Worm (Caenorhabditis elegans): Measurements from ENCODE around the gene fax-1.

The fax-1 gene

DNA sequence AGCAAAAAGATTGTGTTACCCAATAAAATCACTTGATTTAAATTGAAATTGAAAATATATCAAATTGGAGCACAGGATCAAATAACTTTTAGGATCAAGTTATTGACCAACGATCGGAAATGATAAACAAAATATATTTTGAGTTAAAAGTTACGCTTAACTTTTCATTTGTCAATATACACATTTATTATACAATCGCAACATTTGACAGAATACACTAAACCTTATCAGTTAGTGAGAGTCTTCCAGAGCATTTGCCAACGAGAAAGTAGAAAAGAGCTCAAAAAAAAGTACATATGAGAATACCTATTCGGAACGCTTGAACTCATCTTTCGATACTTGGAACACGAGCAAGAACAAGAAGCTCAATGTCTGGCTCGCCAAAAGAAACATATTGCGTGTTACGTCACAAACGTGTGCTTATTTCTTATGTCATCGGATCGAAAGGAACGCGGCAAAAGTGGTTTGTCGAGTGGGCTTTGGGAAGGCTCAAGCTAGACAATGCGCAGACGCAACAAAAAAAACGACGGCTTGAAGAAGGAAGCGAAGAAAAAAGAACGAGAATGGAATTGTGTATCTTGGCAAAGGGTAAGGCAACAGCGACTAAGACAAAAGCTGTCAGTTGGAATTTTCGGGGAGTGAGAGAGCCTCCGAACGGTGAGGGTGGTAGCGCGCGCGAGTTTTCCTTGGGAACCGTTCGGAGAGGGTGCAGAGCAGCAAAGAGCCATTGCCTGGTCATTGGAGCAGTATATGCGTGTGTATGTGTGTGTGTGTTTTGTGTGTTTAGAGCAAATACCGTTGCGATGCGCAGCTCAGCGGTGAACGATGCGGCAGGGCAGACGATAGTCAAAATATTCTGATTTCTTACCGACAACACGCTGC, 27.4 kb upstream of the fax-1 start:
- no peak for TF ChIP-seq F49E8.2 (tag; optimal IDR thresholded peaks at IDR 0.05; ENCODE audit: insufficient read depth)
- TF ChIP-seq zfh-2 (GFP tag; conservative IDR thresholded peaks at IDR 0.05): peak; percentile 77
- TF ChIP-seq ceh-27 (GFP tag; optimal IDR thresholded peaks at IDR 0.05): peak; percentile 17

DNA sequence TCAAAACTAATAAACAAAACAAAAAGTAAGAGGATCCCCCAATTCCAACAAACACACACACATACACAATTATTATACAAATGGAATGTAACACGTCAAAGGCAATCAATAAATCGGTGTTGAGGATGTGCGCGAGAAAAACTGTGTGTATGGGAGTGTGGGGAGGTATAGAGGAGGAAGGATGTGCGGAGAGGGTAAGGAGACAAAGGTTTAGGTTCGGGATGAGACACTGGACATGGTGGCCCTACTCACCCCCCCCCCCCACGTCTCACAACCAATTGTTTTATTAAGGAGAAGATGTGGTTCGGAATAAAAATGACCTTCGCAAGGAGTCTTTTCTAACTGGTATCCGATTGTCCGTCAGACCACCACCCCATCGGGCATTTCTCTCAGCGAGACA, 24.0 kb upstream of the fax-1 start:
- no peak for TF ChIP-seq rpc-1 (optimal IDR thresholded peaks at IDR 0.05)
- TF ChIP-seq rpc-1 (tag; optimal IDR thresholded peaks at IDR 0.05): no peak
- 0 out of 2 replicates have a peak, but pooled peaks have one; percentile 40 for TF ChIP-seq F37B4.10 (GFP tag; IDR thresholded peaks at IDR 0.05)

DNA sequence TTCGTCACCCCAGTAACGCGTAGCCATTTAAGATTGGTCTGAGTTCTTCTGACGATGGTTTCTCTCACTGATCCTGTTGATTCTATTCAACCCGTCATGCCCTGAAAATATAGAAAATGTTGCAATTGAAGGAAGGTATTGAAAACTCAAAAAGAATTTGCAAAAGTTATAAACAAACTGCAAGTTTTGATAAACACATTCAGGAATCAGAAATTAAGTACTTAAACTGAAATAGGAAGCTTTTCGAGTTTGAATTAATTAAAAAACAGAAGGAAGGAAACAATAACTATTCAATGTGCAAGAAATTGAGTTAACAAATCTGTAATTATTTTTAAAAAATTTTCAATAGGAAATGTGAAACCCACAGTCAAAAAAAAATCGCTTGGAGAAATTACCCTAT, 21.1 kb upstream of the fax-1 start, which contains the start of gene rgl-1:
Gene rgl-1 (minus strand): TSS at position 101 of the 400 bp plus-strand sequence.
- TF ChIP-seq mxl-1 (tag; optimal IDR thresholded peaks at IDR 0.05) (no peak), ccch-3 (GFP tag; optimal IDR thresholded peaks at IDR 0.05) (no peak), lin-40 (tag; optimal IDR thresholded peaks at IDR 0.05) (no peak), mes-4 (tag; optimal IDR thresholded peaks at IDR 0.05) (no peak), nhr-27 (tag; optimal IDR thresholded peaks at IDR 0.05) (no peak), rcor-1 (GFP tag; IDR thresholded peaks at IDR 0.05) (no peak), bed-2 (GFP tag; IDR thresholded peaks at IDR 0.05) (no peak), tlf-1 (GFP tag; optimal IDR thresholded peaks at IDR 0.05) (no peak), Y53F4B.3 (GFP tag; IDR thresholded peaks at IDR 0.05) (no peak), B0035.1 (tag; optimal IDR thresholded peaks at IDR 0.05) (no peak), ceh-79 (tag; optimal IDR thresholded peaks at IDR 0.05) (no peak), sdz-38 (tag; optimal IDR thresholded peaks at IDR 0.05) (no peak), fkh-3 (tag; optimal IDR thresholded peaks at IDR 0.05) (no peak), nfyb-1 (GFP tag; IDR thresholded peaks at IDR 0.05) (no peak), egrh-3 (GFP tag; IDR thresholded peaks at IDR 0.05) (no peak), C17E4.6 (GFP tag; IDR thresholded peaks at IDR 0.05) (no peak), attf-3 (GFP tag; conservative IDR thresholded peaks at IDR 0.05) (no peak), Y56A3A.18 (GFP tag; IDR thresholded peaks at IDR 0.05) (no peak), tbp1 (GFP tag; optimal IDR thresholded peaks at IDR 0.05) (no peak), cebp-1 (GFP tag; IDR thresholded peaks at IDR 0.05) (no peak), cebp-1 (tag; optimal IDR thresholded peaks at IDR 0.05) (no peak)

DNA sequence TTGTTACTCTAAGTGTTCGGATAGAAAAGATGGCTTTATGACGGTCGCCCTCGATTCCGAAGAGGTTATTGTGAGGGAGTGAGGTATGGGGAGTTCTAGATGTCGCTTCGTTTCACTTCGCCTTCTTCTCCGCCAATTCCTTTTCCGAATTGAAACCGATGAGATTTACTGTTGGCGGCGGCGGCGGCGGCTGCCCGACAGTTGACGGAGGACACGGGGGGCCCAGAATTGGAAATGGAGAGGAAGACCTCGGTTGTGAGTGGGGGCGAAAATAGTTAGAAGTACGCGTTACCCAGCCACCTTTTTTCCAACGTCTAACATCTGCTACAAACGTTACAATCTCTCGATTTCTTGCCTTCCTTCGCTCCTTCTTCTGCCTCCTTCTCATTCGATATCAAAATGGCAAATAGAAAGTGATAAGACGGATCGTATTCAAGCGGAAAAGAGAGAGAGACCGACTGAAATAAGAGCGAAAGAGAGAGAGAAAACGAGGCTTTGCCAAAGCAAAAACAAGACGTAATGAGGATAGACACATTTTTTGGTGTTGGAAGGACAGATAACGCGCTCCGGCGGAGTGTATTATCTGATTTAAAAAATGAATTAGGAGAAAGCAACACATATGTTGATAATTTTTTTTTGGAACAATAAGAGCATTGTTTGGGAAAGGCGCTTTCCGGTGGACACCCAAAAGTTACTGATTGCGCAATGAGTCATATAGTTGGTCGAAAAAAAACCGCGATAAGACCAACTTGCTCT, 19.1 kb upstream of the fax-1 start:
- TF ChIP-seq hsf-1 (GFP tag; IDR thresholded peaks at IDR 0.05): no peak
- no peak for TF ChIP-seq ceh-79 (tag; optimal IDR thresholded peaks at IDR 0.05)
- TF ChIP-seq rpc-1 (optimal IDR thresholded peaks at IDR 0.05): no peak
- TF ChIP-seq rpc-1 (tag; optimal IDR thresholded peaks at IDR 0.05): no peak
- no peak for TF ChIP-seq snpc-3.4 (tag; optimal IDR thresholded peaks at IDR 0.05)
- peak; percentile 42 for TF ChIP-seq nhr-80 (tag; optimal IDR thresholded peaks at IDR 0.05)
- no peak for TF ChIP-seq zim-3 (tag; optimal IDR thresholded peaks at IDR 0.05)
- no peak for TF ChIP-seq F33H1.4 (GFP tag; IDR thresholded peaks at IDR 0.05)
- no peak for TF ChIP-seq ceh-100 (GFP tag; IDR thresholded peaks at IDR 0.05)
- TF ChIP-seq zfh-2 (GFP tag; conservative IDR thresholded peaks at IDR 0.05): peak; percentile 84
- 0 out of 2 replicates have a peak, but pooled peaks have one; percentile 26 for TF ChIP-seq dox-1 (GFP tag; IDR thresholded peaks at IDR 0.05)
- no peak for TF ChIP-seq lsl-1 (GFP tag; optimal IDR thresholded peaks at IDR 0.05)
- TF ChIP-seq ceh-40 (GFP tag; IDR thresholded peaks at IDR 0.05): no peak
- TF ChIP-seq Y56A3A.18 (GFP tag; IDR thresholded peaks at IDR 0.05): no peak
- TF ChIP-seq gei-17 (GFP tag; optimal IDR thresholded peaks at IDR 0.05): no peak
- TF ChIP-seq lag-1 (GFP tag; IDR thresholded peaks at IDR 0.05): no peak
- TF ChIP-seq K11D2.4 (GFP tag; IDR thresholded peaks at IDR 0.05): no peak
- no peak for TF ChIP-seq chd-7 (tag; optimal IDR thresholded peaks at IDR 0.05)
- no peak for TF ChIP-seq cebp-2 (GFP tag; IDR thresholded peaks at IDR 0.05)
